Worm (Caenorhabditis elegans) whole organism, L3 larva: ENCODE measurements around the gene F58H1.8.

Experiments
- aly-2 ChIP-seq: fragments of 150-350 bp; optimal IDR thresholded peaks from 2 replicates; lab custom pipeline; 2014; ENCODE audit warnings: missing biosample characterization, missing genetic modification characterization
- egl-27 ChIP-seq: sonication (generic microtip); optimal IDR thresholded peaks from 4 replicates; lab custom pipeline; 2017; ENCODE audit warnings: missing biosample characterization, missing genetic modification reagents, missing genetic modification characterization
- lin-39 ChIP-seq: fragments of 150-350 bp; optimal IDR thresholded peaks from 2 replicates; lab custom pipeline; 2018; ENCODE audit warnings: missing biosample characterization, missing genetic modification reagents, missing genetic modification characterization
- mdl-1 ChIP-seq: fragments of 150-350 bp; optimal IDR thresholded peaks from 2 replicates; lab custom pipeline; 2014; ENCODE audit warnings: missing biosample characterization, missing genetic modification characterization
- nhr-11 ChIP-seq: fragments of 150-350 bp; optimal IDR thresholded peaks from 2 replicates; lab custom pipeline; 2014; ENCODE audit warnings: missing biosample characterization, missing genetic modification characterization
- snpc-4 ChIP-seq: fragments of 150-350 bp; optimal IDR thresholded peaks from 2 replicates; lab custom pipeline; 2014; ENCODE audit warnings: missing biosample characterization, missing genetic modification characterization
- unc-39 ChIP-seq: sonication (generic microtip); optimal IDR thresholded peaks from 4 replicates; lab custom pipeline; 2017; ENCODE audit warnings: missing biosample characterization, missing genetic modification characterization

ce11 chrV:11982309-11982708 is 47.4 kb downstream of the F58H1.8 start, which contains the start of gene rpt-1:
- TF ChIP-seq unc-39 (tag; lab: Kevin White, UChicago) (no peak), aly-2 (no peak), mdl-1 (tag; lab: Kevin White, UChicago) (no peak), snpc-4 (tag; lab: Kevin White, UChicago) (peak; percentile 90), nhr-11 (tag; lab: Kevin White, UChicago) (no peak), egl-27 (tag; lab: Kevin White, UChicago) (no peak), lin-39 (tag; lab: Kevin White, UChicago) (peak; percentile 45)
